Fruit fly (Drosophila melanogaster) whole organism, embryonic: ENCODE measurements around the gene CG33687.

Experiments
- Abd-B ChIP-seq: fragments of 200-800 bp; sonication (Bioruptor generic); optimal IDR thresholded peaks from 2 replicates; lab custom pipeline; 2018; ENCODE audit warnings: missing biosample characterization, mild to moderate bottlenecking, missing genetic modification characterization, moderate library complexity
- Ada2b ChIP-seq: fragments of 200-800 bp; sonication (Bioruptor generic); IDR thresholded peaks from 2 replicates; pipeline ENCODE4 v1.3.6; 2022; ENCODE audit warnings: missing biosample characterization, missing genetic modification characterization
- Atf-2 ChIP-seq: fragments of 200-800 bp; sonication (Bioruptor generic); optimal IDR thresholded peaks from 2 replicates; lab custom pipeline; 2016; ENCODE audit warnings: missing biosample characterization, missing genetic modification characterization
- CG10267 ChIP-seq: fragments of 200-800 bp; sonication (Bioruptor generic); optimal IDR thresholded peaks from 2 replicates; lab custom pipeline; 2018; ENCODE audit warnings: missing biosample characterization, mild to moderate bottlenecking, missing genetic modification characterization, moderate library complexity
- CG10431 ChIP-seq: fragments of 200-800 bp; sonication (Bioruptor generic); optimal IDR thresholded peaks from 3 replicates; lab custom pipeline; 2018; ENCODE audit warnings: missing biosample characterization, mild to moderate bottlenecking, missing genetic modification characterization
- CG10979 ChIP-seq: fragments of 200-800 bp; sonication (Bioruptor generic); optimal IDR thresholded peaks from 2 replicates; lab custom pipeline; 2018; ENCODE audit warnings: missing biosample characterization, mild to moderate bottlenecking, missing genetic modification characterization, moderate library complexity
- CG11723 ChIP-seq: fragments of 200-800 bp; sonication (Bioruptor generic); optimal IDR thresholded peaks from 2 replicates; lab custom pipeline; 2017; ENCODE audit warnings: missing biosample characterization, mild to moderate bottlenecking, missing genetic modification characterization
- CG13123 ChIP-seq: fragments of 200-800 bp; sonication (Bioruptor generic); optimal IDR thresholded peaks from 2 replicates; lab custom pipeline; 2016; ENCODE audit warnings: missing biosample characterization, missing genetic modification characterization
- CG13287 ChIP-seq: fragments of 200-800 bp; sonication (Bioruptor generic); IDR thresholded peaks from 2 replicates; pipeline ENCODE4 v1.3.6; 2022; ENCODE audit warnings: missing biosample characterization, missing genetic modification characterization; ENCODE audit not compliant: partially characterized antibody
- CG14441 ChIP-seq: fragments of 200-800 bp; sonication (Bioruptor generic); IDR thresholded peaks from 2 replicates; pipeline ENCODE4 v1.3.6; 2022; ENCODE audit warnings: missing biosample characterization, missing genetic modification characterization
- CG15073 ChIP-seq: fragments of 200-800 bp; sonication (Bioruptor generic); optimal IDR thresholded peaks from 2 replicates; lab custom pipeline; 2016; ENCODE audit warnings: missing biosample characterization, missing genetic modification characterization
- CG1529 ChIP-seq: fragments of 200-800 bp; sonication (Bioruptor generic); optimal IDR thresholded peaks from 3 replicates; lab custom pipeline; 2018; ENCODE audit warnings: missing biosample characterization, missing genetic modification characterization
- CG15514 ChIP-seq: fragments of 200-800 bp; sonication (Bioruptor generic); optimal IDR thresholded peaks from 3 replicates; lab custom pipeline; 2017; ENCODE audit warnings: missing biosample characterization, missing genetic modification characterization, mild to moderate bottlenecking, moderate library complexity, missing genetic modification reagents
- CG17359 ChIP-seq: fragments of 200-800 bp; sonication (Bioruptor generic); optimal IDR thresholded peaks from 3 replicates; lab custom pipeline; 2018; ENCODE audit warnings: missing biosample characterization, mild to moderate bottlenecking, missing genetic modification characterization, moderate library complexity
- CG17361 ChIP-seq: fragments of 200-800 bp; sonication (Bioruptor generic); IDR thresholded peaks from 3 replicates; pipeline ENCODE4 v1.3.6; 2022; ENCODE audit warnings: missing biosample characterization, missing genetic modification characterization
- CG18764 ChIP-seq: fragments of 200-800 bp; sonication (Bioruptor generic); optimal IDR thresholded peaks from 3 replicates; lab custom pipeline; 2016; ENCODE audit warnings: missing biosample characterization, missing genetic modification characterization
- CG30020 ChIP-seq: fragments of 200-800 bp; optimal IDR thresholded peaks from 2 replicates; lab custom pipeline; 2019; ENCODE audit warnings: missing biosample characterization, mild to moderate bottlenecking, missing genetic modification characterization, moderate library complexity
- CG7928 ChIP-seq: fragments of 200-800 bp; sonication (Bioruptor generic); optimal IDR thresholded peaks from 2 replicates; lab custom pipeline; 2017; ENCODE audit warnings: missing biosample characterization, mild to moderate bottlenecking, missing genetic modification characterization
- CG9797 ChIP-seq: fragments of 200-800 bp; sonication (Bioruptor generic); optimal IDR thresholded peaks from 3 replicates; lab custom pipeline; 2018; ENCODE audit warnings: missing biosample characterization, mild to moderate bottlenecking, missing genetic modification characterization
- CrebB ChIP-seq: fragments of 200-800 bp; sonication (Bioruptor generic); optimal IDR thresholded peaks from 3 replicates; lab custom pipeline; 2018; ENCODE audit warnings: missing biosample characterization, mild to moderate bottlenecking, missing genetic modification characterization
- D ChIP-seq, 2 experiments: fragments of 200-800 bp in 1 of 2; fragments of >200 bp in 1 of 2; sonication (Bioruptor generic) in 1 of 2; optimal IDR thresholded peaks; 2 replicates in 1 of 2; 3 replicates in 1 of 2; lab custom pipeline; 2017; ENCODE audit warnings: mild to moderate bottlenecking in 1 of 2, missing biosample characterization in 1 of 2, missing genetic modification characterization in 1 of 2, missing genetic modification reagents in 1 of 2
- Dp ChIP-seq: fragments of 200-800 bp; sonication (Bioruptor generic); optimal IDR thresholded peaks from 2 replicates; lab custom pipeline; 2018; ENCODE audit warnings: missing biosample characterization, mild to moderate bottlenecking, missing genetic modification characterization, moderate library complexity
- NFAT ChIP-seq: fragments of 200-800 bp; sonication (Bioruptor generic); IDR thresholded peaks from 2 replicates; pipeline ENCODE4 v1.3.6; 2022; ENCODE audit warnings: missing biosample characterization, missing genetic modification characterization
- Nf-YA ChIP-seq: fragments of 200-800 bp; sonication (Bioruptor generic); IDR thresholded peaks from 2 replicates; pipeline ENCODE4 v1.3.6; 2022; ENCODE audit warnings: missing biosample characterization, missing genetic modification characterization
- NfI ChIP-seq: fragments of 200-800 bp; sonication (Bioruptor generic); optimal IDR thresholded peaks from 3 replicates; lab custom pipeline; 2018; ENCODE audit warnings: missing biosample characterization, mild to moderate bottlenecking, missing genetic modification characterization, moderate library complexity
- Sry-δ ChIP-seq: fragments of 200-800 bp; sonication (Bioruptor generic); optimal IDR thresholded peaks from 2 replicates; lab custom pipeline; 2016; ENCODE audit warnings: missing biosample characterization, missing genetic modification characterization
- amos ChIP-seq: fragments of 200-800 bp; sonication (Bioruptor generic); IDR thresholded peaks from 2 replicates; pipeline ENCODE4 v1.3.6; 2022; ENCODE audit warnings: missing biosample characterization, missing genetic modification characterization; ENCODE audit not compliant: partially characterized antibody
- bcd ChIP-seq: fragments of 200-800 bp; sonication (Bioruptor generic); optimal IDR thresholded peaks from 2 replicates; lab custom pipeline; 2017; ENCODE audit warnings: missing biosample characterization, mild to moderate bottlenecking, missing genetic modification characterization
- cato ChIP-seq: fragments of 200-800 bp; sonication (Bioruptor generic); optimal IDR thresholded peaks from 2 replicates; lab custom pipeline; 2016; ENCODE audit warnings: missing biosample characterization, missing genetic modification characterization, borderline replicate concordance
- chif ChIP-seq, 2 experiments: fragments of 200-800 bp; sonication (Bioruptor generic); optimal IDR thresholded peaks; 3 replicates each; lab custom pipeline; 2016; ENCODE audit warnings: missing biosample characterization in 2 of 2, missing genetic modification characterization in 2 of 2
- dati ChIP-seq: fragments of 200-800 bp; sonication (Bioruptor generic); IDR thresholded peaks from 2 replicates; pipeline ENCODE4 v1.3.6; 2022; ENCODE audit warnings: missing biosample characterization, missing genetic modification characterization
- dpn ChIP-seq, 2 experiments: fragments of 200-800 bp; sonication (Bioruptor generic); optimal IDR thresholded peaks; 3 replicates each; lab custom pipeline; 2016; ENCODE audit warnings: missing biosample characterization in 2 of 2, missing genetic modification characterization in 2 of 2
- inv ChIP-seq: fragments of 200-800 bp; sonication (Bioruptor generic); IDR thresholded peaks from 2 replicates; pipeline ENCODE4 v1.3.6; 2022; ENCODE audit warnings: missing biosample characterization, missing genetic modification characterization; ENCODE audit not compliant: partially characterized antibody
- kay ChIP-seq: fragments of 200-800 bp; sonication (Bioruptor generic); optimal IDR thresholded peaks from 2 replicates; lab custom pipeline; 2016; ENCODE audit warnings: missing biosample characterization, missing genetic modification characterization
- klu ChIP-seq: fragments of 200-800 bp; sonication (Bioruptor generic); IDR thresholded peaks from 2 replicates; pipeline ENCODE4 v1.3.6; 2022; ENCODE audit warnings: missing biosample characterization, missing genetic modification characterization
- lab ChIP-seq: fragments of 200-800 bp; sonication (Bioruptor generic); optimal IDR thresholded peaks from 3 replicates; lab custom pipeline; 2017; ENCODE audit warnings: missing biosample characterization, missing genetic modification characterization, mild to moderate bottlenecking, moderate library complexity, missing genetic modification reagents
- lilli ChIP-seq: fragments of 200-800 bp; sonication (Bioruptor generic); optimal IDR thresholded peaks from 3 replicates; lab custom pipeline; 2016; ENCODE audit warnings: missing biosample characterization, missing genetic modification characterization
- lola ChIP-seq, 3 experiments: fragments of >200 bp in 2 of 3; fragments of 200-800 bp in 1 of 3; sonication (Bioruptor generic) in 1 of 3; optimal IDR thresholded peaks; 2 replicates each; lab custom pipeline; 2017 to 2019; ENCODE audit warnings: missing biosample characterization in 3 of 3, missing genetic modification characterization in 3 of 3, mild to moderate bottlenecking in 1 of 3, moderate library complexity in 1 of 3
- mld ChIP-seq: fragments of 200-800 bp; sonication (Bioruptor generic); IDR thresholded peaks from 3 replicates; pipeline ENCODE4 v1.3.6; 2022; ENCODE audit warnings: missing biosample characterization, missing genetic modification characterization; ENCODE audit not compliant: partially characterized antibody
- pho ChIP-seq: fragments of 200-800 bp; sonication (Bioruptor generic); optimal IDR thresholded peaks from 2 replicates; lab custom pipeline; 2016; ENCODE audit warnings: missing biosample characterization, missing genetic modification characterization
- phol ChIP-seq: fragments of 200-800 bp; sonication (Bioruptor generic); optimal IDR thresholded peaks from 3 replicates; lab custom pipeline; 2018; ENCODE audit warnings: missing biosample characterization, mild to moderate bottlenecking, missing genetic modification characterization, moderate library complexity
- sens ChIP-seq: fragments of 200-800 bp; sonication (Bioruptor generic); peaks from one replicate; lab custom pipeline; 2016; ENCODE audit warnings: missing biosample characterization, missing genetic modification characterization
- ssp ChIP-seq: fragments of 200-800 bp; sonication (Bioruptor generic); IDR thresholded peaks from 2 replicates; pipeline ENCODE4 v1.3.6; 2022; ENCODE audit warnings: missing biosample characterization, missing genetic modification characterization
- stc ChIP-seq: fragments of 200-800 bp; sonication (Bioruptor generic); IDR thresholded peaks from 2 replicates; pipeline ENCODE4 v1.3.6; 2022; ENCODE audit warnings: missing biosample characterization, missing genetic modification characterization
- tll ChIP-seq, 2 experiments: fragments of 200-800 bp in 1 of 2; fragments of >200 bp in 1 of 2; sonication (Bioruptor generic) in 1 of 2; optimal IDR thresholded peaks; 2 replicates each; lab custom pipeline; 2017 to 2019; ENCODE audit warnings: missing biosample characterization in 2 of 2, missing genetic modification characterization in 2 of 2, mild to moderate bottlenecking in 1 of 2, moderate library complexity in 1 of 2
- trh ChIP-seq: fragments of 200-800 bp; sonication (Bioruptor generic); optimal IDR thresholded peaks from 2 replicates; lab custom pipeline; 2016; ENCODE audit warnings: missing biosample characterization, missing genetic modification characterization
- wek ChIP-seq: fragments of 200-800 bp; sonication (Bioruptor generic); optimal IDR thresholded peaks from 3 replicates; lab custom pipeline; 2018; ENCODE audit warnings: missing biosample characterization, mild to moderate bottlenecking, missing genetic modification characterization, moderate library complexity
- wor ChIP-seq: fragments of 200-800 bp; sonication (Bioruptor generic); IDR thresholded peaks from 2 replicates; pipeline ENCODE4 v1.3.6; 2022; ENCODE audit warnings: missing biosample characterization, missing genetic modification characterization

Gene CG33687

DNA sequence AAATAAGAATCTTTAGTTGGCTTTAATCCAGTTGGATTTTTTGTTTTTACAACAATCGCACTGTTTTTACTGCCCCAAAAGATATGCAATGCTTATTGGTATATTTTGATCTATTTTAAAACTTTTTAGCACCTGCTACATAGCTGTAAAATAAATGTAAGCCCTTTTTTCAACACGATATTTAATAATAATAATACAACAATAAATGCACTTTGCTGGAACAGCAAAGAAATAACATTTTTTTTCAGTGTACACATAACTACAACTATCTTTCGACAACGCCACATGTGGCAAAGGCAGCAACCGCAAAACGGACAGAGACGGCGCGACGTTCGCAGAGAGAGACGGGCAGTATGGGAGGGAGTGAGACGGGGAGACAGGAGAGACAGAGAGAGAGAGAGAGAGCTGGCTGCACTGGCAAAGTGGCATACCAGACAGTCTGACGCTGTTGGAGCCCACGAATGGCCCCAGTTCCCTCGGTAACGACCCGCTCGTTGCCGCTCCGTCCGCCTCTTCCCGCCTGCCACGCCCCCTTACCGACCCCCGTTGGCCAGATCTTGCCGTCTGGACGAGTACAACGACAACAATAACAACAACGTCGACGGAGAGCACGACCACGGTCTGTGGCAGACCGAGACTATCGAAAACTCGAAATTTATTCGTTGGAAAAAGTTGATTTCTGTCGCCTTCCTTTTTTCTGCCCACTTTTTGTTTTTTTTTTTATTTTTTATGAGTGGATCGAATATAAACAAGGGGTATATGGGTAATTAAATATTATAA, 13.7 kb downstream of the CG33687 start (continued):
- TF ChIP-seq trh (GFP tag; lab: Kevin White, UChicago), result no peak
- no peak; the same call in 2 of the 3 replicates for TF ChIP-seq CG17361
- TF ChIP-seq pho, result no peak
- TF ChIP-seq phol, result peak; percentile 46
- TF ChIP-seq kay (GFP tag; lab: Kevin White, UChicago), result no peak
- TF ChIP-seq CG7928, result no peak
- no peak for TF ChIP-seq inv (GFP tag; lab: Robert Waterston, UW)
- TF ChIP-seq wek (GFP tag; lab: Kevin White, UChicago), result no peak
- no peak for TF ChIP-seq Dp (GFP tag; lab: Kevin White, UChicago)
- no peak for TF ChIP-seq CG15514 (GFP tag; lab: Kevin White, UChicago)
- no peak for TF ChIP-seq NfI (GFP tag; lab: Kevin White, UChicago)
- peak; percentile 8 for TF ChIP-seq CG10979 (tag; lab: Kevin White, UChicago)
- TF ChIP-seq lilli (GFP tag; lab: Kevin White, UChicago), result no peak
- TF ChIP-seq stc, result no peak
- TF ChIP-seq Sry-δ (GFP tag; lab: Kevin White, UChicago), result no peak
- TF ChIP-seq Ada2b (GFP tag; lab: Robert Waterston, UW), result no peak
- TF ChIP-seq NFAT, result no peak
- no peak for TF ChIP-seq CG1529 (GFP tag; lab: Kevin White, UChicago)
- no peak for TF ChIP-seq CG9797 (GFP tag; lab: Kevin White, UChicago)
- TF ChIP-seq Abd-B (GFP tag; lab: Kevin White, UChicago), result no peak
- TF ChIP-seq CG30020, result no peak
- no peak for TF ChIP-seq D (optimal IDR thresholded peaks at IDR 0.05; lab: Kevin White, UChicago)
- no peak for TF ChIP-seq D (GFP tag; optimal IDR thresholded peaks at IDR 0.05; lab: Kevin White, UChicago)
- TF ChIP-seq sens (GFP tag; lab: Kevin White, UChicago), result peak; percentile 43
- TF ChIP-seq Atf-2, result no peak
- TF ChIP-seq wor (GFP tag; lab: Robert Waterston, UW), result no peak
- no peak for TF ChIP-seq tll (GFP tag; optimal IDR thresholded peaks at IDR 0.05; lab: Kevin White, UChicago)
- no peak for TF ChIP-seq bcd (GFP tag; lab: Kevin White, UChicago)
- TF ChIP-seq CG14441 (GFP tag; lab: Robert Waterston, UW), result no peak
- no peak for TF ChIP-seq lola (GFP tag; optimal IDR thresholded peaks at IDR 0.05; lab: Kevin White, UChicago)
- TF ChIP-seq CG10431, result no peak
- no peak for TF ChIP-seq CG15073
- TF ChIP-seq dati (GFP tag; lab: Robert Waterston, UW), result no peak
- TF ChIP-seq CG13123, result no peak
- no peak for TF ChIP-seq lab (GFP tag; lab: Kevin White, UChicago)
- TF ChIP-seq cato (GFP tag; lab: Kevin White, UChicago), result no peak
- no peak for TF ChIP-seq amos
- 0 out of 2 replicates have a peak, but pooled peaks have one; percentile 26 for TF ChIP-seq Nf-YA (GFP tag; lab: Robert Waterston, UW)
- no peak for TF ChIP-seq CG13287 (GFP tag; lab: Robert Waterston, UW)
- no peak for TF ChIP-seq CG10267 (tag; lab: Kevin White, UChicago)
- TF ChIP-seq CG18764 (GFP tag; lab: Kevin White, UChicago), result no peak
- no peak for TF ChIP-seq klu
- no peak for TF ChIP-seq CG11723 (GFP tag; lab: Kevin White, UChicago)
- TF ChIP-seq dpn (GFP tag; optimal IDR thresholded peaks at IDR 0.05; lab: Kevin White, UChicago), result no peak
- TF ChIP-seq chif (GFP tag; optimal IDR thresholded peaks at IDR 0.05; lab: Kevin White, UChicago), result no peak
- TF ChIP-seq CrebB, result no peak
- TF ChIP-seq mld (GFP tag; lab: Robert Waterston, UW), result no peak
- TF ChIP-seq CG17359 (tag; lab: Kevin White, UChicago), result no peak
- no peak for TF ChIP-seq ssp
